Fruit fly (Drosophila melanogaster): ENCODE results near the gene Spase22-23.
A peak's percentile ranks its signal among the peaks of the same experiment; 100 is the strongest.

Gene Spase22-23

dm6 chr3R:24270034-24270433, 40.2 kb upstream of the Spase22-23 start:
- 0 out of 2 replicates have a peak, but pooled peaks have one; percentile 40 for TF ChIP-seq chm (GFP tag; IDR thresholded peaks at IDR 0.05)
- TF ChIP-seq Spps (tag; optimal IDR thresholded peaks at IDR 0.05) = no peak
- TF ChIP-seq org-1 (GFP tag; optimal IDR thresholded peaks at IDR 0.05) = peak; percentile 12
- no peak for TF ChIP-seq CG14050 (GFP tag; IDR thresholded peaks at IDR 0.05)
- TF ChIP-seq zfh1 (GFP tag; IDR thresholded peaks at IDR 0.05) = 0 out of 3 replicates have a peak, but pooled peaks have one; percentile 52
- TF ChIP-seq sim (GFP tag; IDR thresholded peaks at IDR 0.05) = no peak
- TF ChIP-seq CG4707 (GFP tag; optimal IDR thresholded peaks at IDR 0.05) = no peak
- TF ChIP-seq ac (GFP tag; optimal IDR thresholded peaks at IDR 0.05) = peak; percentile 47
- TF ChIP-seq CG6813 (GFP tag; optimal IDR thresholded peaks at IDR 0.05) = peak; percentile 23
- TF ChIP-seq hth (optimal IDR thresholded peaks at IDR 0.05) = peak; percentile 9
- TF ChIP-seq twi (tag; optimal IDR thresholded peaks at IDR 0.05) = peak; percentile 95
- TF ChIP-seq CG33557 (GFP tag; optimal IDR thresholded peaks at IDR 0.05) = peak; percentile 58
- TF ChIP-seq CG4360 (GFP tag; IDR thresholded peaks at IDR 0.05) = peak; percentile 94
- TF ChIP-seq CG8924 (tag; optimal IDR thresholded peaks at IDR 0.05) = peak; percentile 33
- peak; percentile 52 for TF ChIP-seq cg (GFP tag; optimal IDR thresholded peaks at IDR 0.05)
- TF ChIP-seq grau (tag; optimal IDR thresholded peaks at IDR 0.05) = no peak
- no peak for TF ChIP-seq CG7357 (GFP tag; IDR thresholded peaks at IDR 0.05)
- peak; percentile 44 for TF ChIP-seq Kr (GFP tag; optimal IDR thresholded peaks at IDR 0.05)
- TF ChIP-seq gcm (GFP tag; optimal IDR thresholded peaks at IDR 0.05) = peak; percentile 42
- peak; percentile 2 for TF ChIP-seq CG14710 (tag; optimal IDR thresholded peaks at IDR 0.05)
- TF ChIP-seq CG11696 (GFP tag; IDR thresholded peaks at IDR 0.05) = 0 out of 2 replicates have a peak, but pooled peaks have one; percentile 10
- TF ChIP-seq CG12236 (GFP tag; optimal IDR thresholded peaks at IDR 0.05) = no peak
- peak; percentile 75 for TF ChIP-seq CG15696 (tag; optimal IDR thresholded peaks at IDR 0.05)
- peak; percentile 39 for TF ChIP-seq D19A (tag; optimal IDR thresholded peaks at IDR 0.05)
- peak; percentile 73 for TF ChIP-seq kni (GFP tag; optimal IDR thresholded peaks at IDR 0.05)
- peak; percentile 4 for TF ChIP-seq D (optimal IDR thresholded peaks at IDR 0.05)
- peak; percentile 19 for TF ChIP-seq D (GFP tag; optimal IDR thresholded peaks at IDR 0.05)
- peak; percentile 66 for TF ChIP-seq sens (GFP tag)
- TF ChIP-seq CG8478 (optimal IDR thresholded peaks at IDR 0.05) = peak; percentile 2
- TF ChIP-seq CG10209 (GFP tag; optimal IDR thresholded peaks at IDR 0.05) = peak; percentile 18
- TF ChIP-seq crol (GFP tag; IDR thresholded peaks at IDR 0.05) = peak; percentile 78
- peak; percentile 37 for TF ChIP-seq dmrt11E (tag; optimal IDR thresholded peaks at IDR 0.05)
- TF ChIP-seq scrt (GFP tag; optimal IDR thresholded peaks at IDR 0.05) = no peak

DNA sequence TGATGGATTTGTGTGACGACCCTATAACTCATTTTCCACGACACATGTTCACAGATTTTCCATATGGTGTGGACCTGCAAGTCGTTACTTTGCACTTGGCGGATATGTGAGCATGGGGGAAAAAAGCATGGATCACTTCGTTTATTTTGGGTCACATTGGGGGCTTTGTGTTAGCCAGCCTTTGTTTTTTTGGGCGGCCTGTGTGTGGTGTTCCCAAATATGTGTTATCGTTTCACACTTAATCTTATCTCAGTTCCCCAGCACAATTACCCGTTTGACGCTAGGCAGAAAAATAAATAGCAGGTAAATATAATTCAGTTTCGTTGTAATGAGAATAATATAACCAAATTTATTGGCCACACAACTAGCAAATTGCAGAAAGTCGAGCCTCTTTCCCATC, 38.5 kb upstream of the Spase22-23 start:
- TF ChIP-seq CG15269 (tag; optimal IDR thresholded peaks at IDR 0.05) (peak; percentile 1), twi (tag; optimal IDR thresholded peaks at IDR 0.05) (peak; percentile 99), Hr78 (GFP tag; optimal IDR thresholded peaks at IDR 0.05) (peak in 1 of 2 experiments; percentile 1), CG13296 (GFP tag; optimal IDR thresholded peaks at IDR 0.05) (peak; percentile 17), CG1024 (GFP tag; IDR thresholded peaks at IDR 0.05) (no peak), sd (tag; optimal IDR thresholded peaks at IDR 0.05) (peak; percentile 51), ci (GFP tag; IDR thresholded peaks at IDR 0.05) (peak; percentile 61; the same call in 1 of the 3 replicates), slp2 (GFP tag; optimal IDR thresholded peaks at IDR 0.05) (no peak), CG12769 (tag; optimal IDR thresholded peaks at IDR 0.05) (peak; percentile 13), exex (tag; optimal IDR thresholded peaks at IDR 0.05) (peak; percentile 85), wek (GFP tag; optimal IDR thresholded peaks at IDR 0.05) (peak; percentile 40), lab (GFP tag; optimal IDR thresholded peaks at IDR 0.05) (peak; percentile 50), ATbp (GFP tag; optimal IDR thresholded peaks at IDR 0.05) (peak; percentile 5), grn (GFP tag; optimal IDR thresholded peaks at IDR 0.05) (peak; percentile 31), CG14441 (GFP tag; IDR thresholded peaks at IDR 0.05) (no peak), sug (tag; optimal IDR thresholded peaks at IDR 0.05) (peak; percentile 54), mirr (GFP tag; optimal IDR thresholded peaks at IDR 0.05) (peak; percentile 37), caup (GFP tag; optimal IDR thresholded peaks at IDR 0.05; ENCODE audit: severe bottlenecking) (peak; percentile 5), lilli (GFP tag; optimal IDR thresholded peaks at IDR 0.05) (no peak), GATAe (GFP tag; conservative IDR thresholded peaks at IDR 0.05) (peak; percentile 47; the same call in 1 of the 2 replicates)
